Worm (Caenorhabditis elegans): ENCODE data around the gene str-175.
A peak's percentile ranks its signal among the peaks of the same experiment; 100 is the strongest.

str-175 gene

ce11 chrIV:4885435-4885834, 15.0 kb upstream of the str-175 start:
- TF ChIP-seq T22C8.4 (GFP tag; IDR thresholded peaks at IDR 0.05) (no peak), cog-1 (tag; optimal IDR thresholded peaks at IDR 0.05) (no peak), flt-1 (GFP tag; IDR thresholded peaks at IDR 0.05) (peak; percentile 23; the same call in 1 of the 2 replicates), klf-2 (GFP tag; conservative IDR thresholded peaks at IDR 0.05) (no peak), ztf-29 (GFP tag; IDR thresholded peaks at IDR 0.05) (no peak)

ce11 chrIV:4883984-4884383, 13.5 kb upstream of the str-175 start, which contains the start of gene str-166:
str-166 (plus strand) TSS chrIV:4884284.
- no peak for TF ChIP-seq tab-1 (GFP tag; IDR thresholded peaks at IDR 0.05)
- no peak for TF ChIP-seq ref-1 (GFP tag; conservative IDR thresholded peaks at IDR 0.05)

ce11 chrIV:4880634-4881033, 10.2 kb upstream of the str-175 start:
- TF ChIP-seq med-1 (GFP tag; optimal IDR thresholded peaks at IDR 0.05; ENCODE audit: insufficient read depth) (no peak), ztf-29 (GFP tag; IDR thresholded peaks at IDR 0.05) (no peak), flt-1 (GFP tag; IDR thresholded peaks at IDR 0.05) (0 out of 2 replicates have a peak, but pooled peaks have one; percentile 11), ztf-23 (GFP tag; IDR thresholded peaks at IDR 0.05) (no peak), tab-1 (GFP tag; IDR thresholded peaks at IDR 0.05) (peak; percentile 27; the same call in 1 of the 2 replicates)

- TF ChIP-seq ztf-23 (GFP tag; IDR thresholded peaks at IDR 0.05), result no peak
- no peak for TF ChIP-seq klf-2 (GFP tag; conservative IDR thresholded peaks at IDR 0.05)
- TF ChIP-seq ref-1 (GFP tag; conservative IDR thresholded peaks at IDR 0.05), result no peak
- TF ChIP-seq flt-1 (GFP tag; IDR thresholded peaks at IDR 0.05), result no peak
- no peak for TF ChIP-seq tab-1 (GFP tag; IDR thresholded peaks at IDR 0.05)
- no peak for TF ChIP-seq T22C8.4 (GFP tag; IDR thresholded peaks at IDR 0.05)
- no peak for TF ChIP-seq med-1 (GFP tag; optimal IDR thresholded peaks at IDR 0.05; ENCODE audit: insufficient read depth)
- no peak for TF ChIP-seq cog-1 (tag; optimal IDR thresholded peaks at IDR 0.05)
- TF ChIP-seq ztf-29 (GFP tag; IDR thresholded peaks at IDR 0.05), result no peak
These were observed 6.7 kb upstream of the str-175 start, which contains the start of gene str-170 for ce11 chrIV:4877102-4877501. str-170 (plus strand) TSS chrIV:4877402.

- no peak for TF ChIP-seq cog-1 (tag; optimal IDR thresholded peaks at IDR 0.05)
- TF ChIP-seq ztf-29 (GFP tag; IDR thresholded peaks at IDR 0.05), result no peak
- TF ChIP-seq med-1 (GFP tag; optimal IDR thresholded peaks at IDR 0.05; ENCODE audit: insufficient read depth), result no peak
- no peak for TF ChIP-seq T22C8.4 (GFP tag; IDR thresholded peaks at IDR 0.05)
- no peak for TF ChIP-seq flt-1 (GFP tag; IDR thresholded peaks at IDR 0.05)
- no peak for TF ChIP-seq klf-2 (GFP tag; conservative IDR thresholded peaks at IDR 0.05)
- no peak for TF ChIP-seq ref-1 (GFP tag; conservative IDR thresholded peaks at IDR 0.05)
These were observed 4.2 kb upstream of the str-175 start, which contains the start of gene str-174 for ce11 chrIV:4874603-4875002. str-174 (minus strand) TSS chrIV:4874703.

- TF ChIP-seq ztf-23 (GFP tag; IDR thresholded peaks at IDR 0.05), result no peak
- TF ChIP-seq cog-1 (tag; optimal IDR thresholded peaks at IDR 0.05), result no peak
- no peak for TF ChIP-seq klf-2 (GFP tag; conservative IDR thresholded peaks at IDR 0.05)
- TF ChIP-seq ztf-29 (GFP tag; IDR thresholded peaks at IDR 0.05), result no peak
- no peak for TF ChIP-seq tab-1 (GFP tag; IDR thresholded peaks at IDR 0.05)
- TF ChIP-seq ref-1 (GFP tag; conservative IDR thresholded peaks at IDR 0.05), result no peak
- no peak for TF ChIP-seq med-1 (GFP tag; optimal IDR thresholded peaks at IDR 0.05; ENCODE audit: insufficient read depth)
- TF ChIP-seq T22C8.4 (GFP tag; IDR thresholded peaks at IDR 0.05), result no peak
- no peak for TF ChIP-seq flt-1 (GFP tag; IDR thresholded peaks at IDR 0.05)
These were observed 2.8 kb downstream of the str-175 start, which contains the start of gene str-172 for ce11 chrIV:4867610-4868009. str-172 (minus strand) TSS chrIV:4867710.

ce11 chrIV:4866599-4866998, 3.8 kb downstream of the str-175 start:
- TF ChIP-seq cog-1 (tag; optimal IDR thresholded peaks at IDR 0.05) (no peak), med-1 (GFP tag; optimal IDR thresholded peaks at IDR 0.05; ENCODE audit: insufficient read depth) (no peak), ztf-29 (GFP tag; IDR thresholded peaks at IDR 0.05) (no peak), T22C8.4 (GFP tag; IDR thresholded peaks at IDR 0.05) (no peak), ref-1 (GFP tag; conservative IDR thresholded peaks at IDR 0.05) (no peak), flt-1 (GFP tag; IDR thresholded peaks at IDR 0.05) (no peak), ztf-23 (GFP tag; IDR thresholded peaks at IDR 0.05) (no peak), klf-2 (GFP tag; conservative IDR thresholded peaks at IDR 0.05) (no peak)

ce11 chrIV:4864524-4864923, 5.9 kb downstream of the str-175 start:
- no peak for TF ChIP-seq cog-1 (tag; optimal IDR thresholded peaks at IDR 0.05)
- no peak for TF ChIP-seq med-1 (GFP tag; optimal IDR thresholded peaks at IDR 0.05; ENCODE audit: insufficient read depth)
- 0 out of 2 replicates have a peak, but pooled peaks have one; percentile 22 for TF ChIP-seq flt-1 (GFP tag; IDR thresholded peaks at IDR 0.05)
- no peak for TF ChIP-seq ref-1 (GFP tag; conservative IDR thresholded peaks at IDR 0.05)

ce11 chrIV:4861449-4861848, 9.0 kb downstream of the str-175 start, which contains the start of the genes Y17G9A.4 and str-173:
Y17G9A.4 (minus strand) TSS chrIV:4861549.
str-173 (plus strand) TSS chrIV:4861773.
- TF ChIP-seq klf-2 (GFP tag; conservative IDR thresholded peaks at IDR 0.05), result no peak
- no peak for TF ChIP-seq med-1 (GFP tag; optimal IDR thresholded peaks at IDR 0.05; ENCODE audit: insufficient read depth)
- TF ChIP-seq tab-1 (GFP tag; IDR thresholded peaks at IDR 0.05), result no peak
- no peak for TF ChIP-seq cog-1 (tag; optimal IDR thresholded peaks at IDR 0.05)
- TF ChIP-seq T22C8.4 (GFP tag; IDR thresholded peaks at IDR 0.05), result no peak
- TF ChIP-seq ztf-29 (GFP tag; IDR thresholded peaks at IDR 0.05), result no peak
- no peak for TF ChIP-seq ztf-23 (GFP tag; IDR thresholded peaks at IDR 0.05)

- no peak for TF ChIP-seq flt-1 (GFP tag; IDR thresholded peaks at IDR 0.05)
- TF ChIP-seq ztf-29 (GFP tag; IDR thresholded peaks at IDR 0.05), result no peak
- TF ChIP-seq tab-1 (GFP tag; IDR thresholded peaks at IDR 0.05), result no peak
- no peak for TF ChIP-seq cog-1 (tag; optimal IDR thresholded peaks at IDR 0.05)
- no peak for TF ChIP-seq ztf-23 (GFP tag; IDR thresholded peaks at IDR 0.05)
- no peak for TF ChIP-seq klf-2 (GFP tag; conservative IDR thresholded peaks at IDR 0.05)
These were observed 11.9 kb downstream of the str-175 start, which contains the start of gene Y17G9A.3 for ce11 chrIV:4858573-4858972. Y17G9A.3 (minus strand) TSS chrIV:4858673.
